Fruit fly (Drosophila melanogaster): ENCODE results near the gene CG31220.

dm6 chr3R:19620953-19621352, 27.3 kb upstream of the CG31220 start:
- no peak for TF ChIP-seq h (optimal IDR thresholded peaks at IDR 0.05)
- no peak for TF ChIP-seq ttk (optimal IDR thresholded peaks at IDR 0.05)
- TF ChIP-seq Sin3A (optimal IDR thresholded peaks at IDR 0.05) = no peak
